Fruit fly (Drosophila melanogaster) whole organism, embryonic: ENCODE measurements around the gene sima.
A peak's percentile ranks its signal among the peaks of the same experiment; 100 is the strongest.

ENCODE experiments used
- Asciz ChIP-seq: fragments of 200-800 bp; sonication (Bioruptor generic); optimal IDR thresholded peaks from 2 replicates; lab custom pipeline; 2017; ENCODE audit warnings: missing biosample characterization, mild to moderate bottlenecking, missing genetic modification characterization, missing genetic modification reagents
- CG10147 ChIP-seq: fragments of 200-800 bp; sonication (Bioruptor generic); optimal IDR thresholded peaks from 2 replicates; lab custom pipeline; 2019; ENCODE audit warnings: missing biosample characterization, mild to moderate bottlenecking, missing genetic modification characterization, moderate library complexity
- CG13287 ChIP-seq: fragments of 200-800 bp; sonication (Bioruptor generic); IDR thresholded peaks from 2 replicates; pipeline ENCODE4 v1.3.6; 2022; ENCODE audit warnings: missing biosample characterization, missing genetic modification characterization; ENCODE audit not compliant: partially characterized antibody
- CG16779 ChIP-seq: fragments of 200-800 bp; sonication (Bioruptor generic); IDR thresholded peaks from 2 replicates; pipeline ENCODE4 v1.3.6; 2022; ENCODE audit warnings: missing biosample characterization, missing genetic modification characterization
- CG17612 ChIP-seq: fragments of 200-800 bp; sonication (Bioruptor generic); IDR thresholded peaks from 2 replicates; pipeline ENCODE4 v1.3.6; 2022; ENCODE audit warnings: missing biosample characterization, missing genetic modification characterization
- CG18011 ChIP-seq: fragments of 200-800 bp; sonication (Bioruptor generic); optimal IDR thresholded peaks from 2 replicates; lab custom pipeline; 2017; ENCODE audit warnings: missing biosample characterization, missing genetic modification characterization, mild to moderate bottlenecking, moderate library complexity, missing genotype
- CG30020 ChIP-seq: fragments of 200-800 bp; optimal IDR thresholded peaks from 2 replicates; lab custom pipeline; 2019; ENCODE audit warnings: missing biosample characterization, mild to moderate bottlenecking, missing genetic modification characterization, moderate library complexity
- CG31365 ChIP-seq: fragments of 200-800 bp; sonication (Bioruptor generic); optimal IDR thresholded peaks from 2 replicates; lab custom pipeline; 2018; ENCODE audit warnings: missing biosample characterization, mild to moderate bottlenecking, missing genetic modification characterization
- CG3847 ChIP-seq: fragments of 200-800 bp; sonication (Bioruptor generic); IDR thresholded peaks from 2 replicates; pipeline ENCODE4 v1.3.6; 2022; ENCODE audit warnings: missing biosample characterization, missing genetic modification characterization
- CG4328 ChIP-seq: fragments of 200-800 bp; sonication (Bioruptor generic); optimal IDR thresholded peaks from 3 replicates; lab custom pipeline; 2017; ENCODE audit warnings: missing biosample characterization, missing genetic modification reagents, missing genetic modification characterization
- CG5245 ChIP-seq: fragments of 200-800 bp; sonication (Bioruptor generic); optimal IDR thresholded peaks from 3 replicates; lab custom pipeline; 2016; ENCODE audit warnings: missing biosample characterization, missing genetic modification characterization
- CG7556 ChIP-seq: fragments of 200-800 bp; sonication (Bioruptor generic); optimal IDR thresholded peaks from 2 replicates; lab custom pipeline; 2017; ENCODE audit warnings: missing biosample characterization, mild to moderate bottlenecking, missing genetic modification characterization
- CG7839 ChIP-seq: fragments of 200-800 bp; sonication (Bioruptor generic); optimal IDR thresholded peaks from 3 replicates; lab custom pipeline; 2018; ENCODE audit warnings: missing biosample characterization, mild to moderate bottlenecking, missing genetic modification characterization, moderate library complexity
- CG7963 ChIP-seq: fragments of 200-800 bp; sonication (Bioruptor generic); IDR thresholded peaks from 3 replicates; pipeline ENCODE4 v1.3.6; 2022; ENCODE audit warnings: missing biosample characterization, missing genetic modification characterization; ENCODE audit not compliant: partially characterized antibody
- CG9876 ChIP-seq: fragments of 200-800 bp; sonication (Bioruptor generic); optimal IDR thresholded peaks from 2 replicates; lab custom pipeline; 2016; ENCODE audit warnings: missing biosample characterization, missing genetic modification characterization
- CG9932 ChIP-seq: fragments of 200-800 bp; sonication (Bioruptor generic); IDR thresholded peaks from 2 replicates; pipeline ENCODE4 v1.3.6; 2022; ENCODE audit warnings: missing biosample characterization, missing genetic modification characterization
- Chrac-16 ChIP-seq: fragments of 200-800 bp; sonication (Bioruptor generic); optimal IDR thresholded peaks from 3 replicates; lab custom pipeline; 2016; ENCODE audit warnings: missing biosample characterization, missing genetic modification characterization
- Dek ChIP-seq: fragments of 200-800 bp; sonication (Bioruptor generic); optimal IDR thresholded peaks from 3 replicates; lab custom pipeline; 2019; ENCODE audit warnings: missing biosample characterization, mild to moderate bottlenecking, missing genetic modification characterization, moderate library complexity
- Fer2 ChIP-seq: fragments of 200-800 bp; sonication (Bioruptor generic); optimal IDR thresholded peaks from 2 replicates; lab custom pipeline; 2018; ENCODE audit warnings: missing biosample characterization, mild to moderate bottlenecking, missing genetic modification characterization, moderate library complexity
- H15 ChIP-seq: fragments of 200-800 bp; sonication (Bioruptor generic); IDR thresholded peaks from 3 replicates; pipeline ENCODE4 v1.3.6; 2022; ENCODE audit warnings: missing biosample characterization, missing genetic modification characterization
- NFAT ChIP-seq: fragments of 200-800 bp; sonication (Bioruptor generic); IDR thresholded peaks from 2 replicates; pipeline ENCODE4 v1.3.6; 2022; ENCODE audit warnings: missing biosample characterization, missing genetic modification characterization
- Neu2 ChIP-seq: fragments of 200-800 bp; sonication (Bioruptor generic); optimal IDR thresholded peaks from 3 replicates; lab custom pipeline; 2016; ENCODE audit warnings: missing biosample characterization, missing genetic modification characterization, borderline replicate concordance
- Oli ChIP-seq: fragments of 200-800 bp; sonication (Bioruptor generic); optimal IDR thresholded peaks from 2 replicates; lab custom pipeline; 2018; ENCODE audit warnings: missing biosample characterization, mild to moderate bottlenecking, missing genetic modification characterization, moderate library complexity
- Ptx1 ChIP-seq: fragments of 200-800 bp; sonication (Bioruptor generic); IDR thresholded peaks from 2 replicates; pipeline ENCODE4 v1.3.6; 2022; ENCODE audit warnings: missing biosample characterization, missing genetic modification characterization
- Ravus ChIP-seq: fragments of 200-800 bp; sonication (Bioruptor generic); IDR thresholded peaks from 2 replicates; pipeline ENCODE4 v1.3.6; 2022; ENCODE audit warnings: missing biosample characterization, missing genetic modification characterization
- Rx ChIP-seq: fragments of 200-800 bp; sonication (Bioruptor generic); IDR thresholded peaks from 2 replicates; pipeline ENCODE4 v1.3.6; 2022; ENCODE audit warnings: missing biosample characterization, missing genetic modification characterization
- Sox100B ChIP-seq: fragments of 200-800 bp; sonication (Bioruptor generic); optimal IDR thresholded peaks from 3 replicates; lab custom pipeline; 2018; ENCODE audit warnings: missing biosample characterization, mild to moderate bottlenecking, missing genetic modification characterization
- bab2 ChIP-seq: fragments of 200-800 bp; sonication (Bioruptor generic); optimal IDR thresholded peaks from 2 replicates; lab custom pipeline; 2016; ENCODE audit warnings: missing biosample characterization, missing genetic modification characterization
- bigmax ChIP-seq: fragments of 200-800 bp; sonication (Bioruptor generic); optimal IDR thresholded peaks from 2 replicates; lab custom pipeline; 2018; ENCODE audit warnings: missing biosample characterization, mild to moderate bottlenecking, missing genetic modification characterization
- btn ChIP-seq: fragments of 200-800 bp; sonication (Bioruptor generic); optimal IDR thresholded peaks from 2 replicates; lab custom pipeline; 2016; ENCODE audit warnings: missing biosample characterization, missing genetic modification characterization
- chn ChIP-seq: fragments of 200-800 bp; sonication (Bioruptor generic); optimal IDR thresholded peaks from 2 replicates; lab custom pipeline; 2016; ENCODE audit warnings: missing biosample characterization, missing genetic modification characterization
- da ChIP-seq: fragments of 200-800 bp; sonication (Bioruptor generic); optimal IDR thresholded peaks from 2 replicates; lab custom pipeline; 2016; ENCODE audit warnings: missing biosample characterization, missing genetic modification characterization
- dati ChIP-seq: fragments of 200-800 bp; sonication (Bioruptor generic); IDR thresholded peaks from 2 replicates; pipeline ENCODE4 v1.3.6; 2022; ENCODE audit warnings: missing biosample characterization, missing genetic modification characterization
- esg ChIP-seq: fragments of 200-800 bp; sonication (Bioruptor generic); conservative IDR thresholded peaks from 2 replicates; pipeline ENCODE4 v1.3.6; 2022; ENCODE audit warnings: missing biosample characterization, missing genetic modification characterization
- gro ChIP-seq: fragments of 200-800 bp; sonication (Bioruptor generic); optimal IDR thresholded peaks from 2 replicates; lab custom pipeline; 2016; ENCODE audit warnings: missing biosample characterization, missing genetic modification characterization
- ind ChIP-seq: fragments of 200-800 bp; sonication (Bioruptor generic); optimal IDR thresholded peaks from 3 replicates; lab custom pipeline; 2016; ENCODE audit warnings: missing biosample characterization, missing genetic modification characterization
- mld ChIP-seq: fragments of 200-800 bp; sonication (Bioruptor generic); IDR thresholded peaks from 3 replicates; pipeline ENCODE4 v1.3.6; 2022; ENCODE audit warnings: missing biosample characterization, missing genetic modification characterization; ENCODE audit not compliant: partially characterized antibody
- nerfin-1 ChIP-seq: fragments of 200-800 bp; sonication (Bioruptor generic); optimal IDR thresholded peaks from 3 replicates; lab custom pipeline; 2019; ENCODE audit warnings: missing biosample characterization, mild to moderate bottlenecking, missing genetic modification characterization, moderate library complexity
- nerfin-2 ChIP-seq: fragments of 200-800 bp; sonication (Bioruptor generic); IDR thresholded peaks from 2 replicates; pipeline ENCODE4 v1.3.6; 2022; ENCODE audit warnings: missing biosample characterization, missing genetic modification characterization; ENCODE audit not compliant: partially characterized antibody
- nom ChIP-seq: fragments of 200-800 bp; sonication (Bioruptor generic); optimal IDR thresholded peaks from 2 replicates; lab custom pipeline; 2017; ENCODE audit warnings: missing biosample characterization, missing genetic modification characterization, mild to moderate bottlenecking, moderate library complexity, missing genetic modification reagents
- org-1 ChIP-seq: fragments of 200-800 bp; sonication (Bioruptor generic); optimal IDR thresholded peaks from 2 replicates; lab custom pipeline; 2017; ENCODE audit warnings: missing biosample characterization, missing genetic modification characterization
- pb ChIP-seq: fragments of 200-800 bp; sonication (Bioruptor generic); optimal IDR thresholded peaks from 3 replicates; lab custom pipeline; 2016; ENCODE audit warnings: missing biosample characterization, missing genetic modification characterization
- pnt ChIP-seq: fragments of 200-800 bp; sonication (Bioruptor generic); optimal IDR thresholded peaks from 3 replicates; lab custom pipeline; 2016; ENCODE audit warnings: missing biosample characterization, missing genetic modification characterization
- salm ChIP-seq: fragments of 200-800 bp; sonication (Bioruptor generic); optimal IDR thresholded peaks from 2 replicates; lab custom pipeline; 2018; ENCODE audit warnings: missing biosample characterization, mild to moderate bottlenecking, missing genetic modification characterization
- scrt ChIP-seq: fragments of 200-800 bp; sonication (Bioruptor generic); optimal IDR thresholded peaks from 2 replicates; lab custom pipeline; 2018; ENCODE audit warnings: missing biosample characterization, mild to moderate bottlenecking, missing genetic modification characterization, moderate library complexity
- sens-2 ChIP-seq: fragments of 200-800 bp; sonication (Bioruptor generic); IDR thresholded peaks from 2 replicates; pipeline ENCODE4 v1.3.6; 2022; ENCODE audit warnings: missing biosample characterization, missing genetic modification characterization
- shn ChIP-seq: fragments of 200-800 bp; sonication (Bioruptor generic); optimal IDR thresholded peaks from 3 replicates; lab custom pipeline; 2016; ENCODE audit warnings: missing biosample characterization, missing genetic modification characterization
- so ChIP-seq: fragments of 200-800 bp; sonication (Bioruptor generic); IDR thresholded peaks from 3 replicates; pipeline ENCODE4 v1.3.6; 2022; ENCODE audit warnings: missing biosample characterization, missing genetic modification characterization
- ssp ChIP-seq: fragments of 200-800 bp; sonication (Bioruptor generic); IDR thresholded peaks from 2 replicates; pipeline ENCODE4 v1.3.6; 2022; ENCODE audit warnings: missing biosample characterization, missing genetic modification characterization
- wek ChIP-seq: fragments of 200-800 bp; sonication (Bioruptor generic); optimal IDR thresholded peaks from 3 replicates; lab custom pipeline; 2018; ENCODE audit warnings: missing biosample characterization, mild to moderate bottlenecking, missing genetic modification characterization, moderate library complexity

The sima gene

dm6 chr3R:30052455-30053046, 5.6 kb upstream of the sima start, which contains the start of gene Jasper (continued):
- peak; percentile 21 for TF ChIP-seq CG30020 (tag; lab: Kevin White, UChicago)
- no peak for TF ChIP-seq H15 (GFP tag; lab: Robert Waterston, UW)
- TF ChIP-seq Sox100B = no peak
- TF ChIP-seq pnt (GFP tag; lab: Kevin White, UChicago) = no peak
- TF ChIP-seq ssp (GFP tag; lab: Robert Waterston, UW) = no peak
- TF ChIP-seq ind (GFP tag; lab: Kevin White, UChicago) = no peak
- no peak for TF ChIP-seq bigmax (GFP tag; lab: Kevin White, UChicago)
- no peak for TF ChIP-seq CG10147 (GFP tag; lab: Kevin White, UChicago)
- peak; percentile 29 for TF ChIP-seq nerfin-1 (tag; lab: Kevin White, UChicago)
- TF ChIP-seq Dek (tag; lab: Kevin White, UChicago) = peak; percentile 37
- TF ChIP-seq Fer2 (tag; lab: Kevin White, UChicago) = no peak
- TF ChIP-seq Rx (GFP tag; lab: Robert Waterston, UW) = no peak
- TF ChIP-seq CG3847 (GFP tag; lab: Robert Waterston, UW) = peak; percentile 37; the same call in 1 of the 2 replicates
- TF ChIP-seq CG13287 (GFP tag; lab: Robert Waterston, UW) = peak; percentile 50; the same call in 1 of the 2 replicates
- no peak for TF ChIP-seq CG7963 (GFP tag; lab: Robert Waterston, UW)
- TF ChIP-seq Oli = no peak
- TF ChIP-seq CG4328 = no peak
- no peak for TF ChIP-seq CG18011
- TF ChIP-seq so = no peak
- peak; percentile 39 for TF ChIP-seq gro (GFP tag; lab: Kevin White, UChicago)
- no peak for TF ChIP-seq scrt (GFP tag; lab: Kevin White, UChicago)
- no peak for TF ChIP-seq salm (tag; lab: Kevin White, UChicago)
- TF ChIP-seq CG7839 (tag; lab: Kevin White, UChicago) = no peak
- TF ChIP-seq Chrac-16 = no peak
- no peak for TF ChIP-seq CG9876
- TF ChIP-seq pb (GFP tag; lab: Kevin White, UChicago) = no peak
- no peak for TF ChIP-seq esg (GFP tag; lab: Robert Waterston, UW)
- no peak for TF ChIP-seq org-1 (GFP tag; lab: Kevin White, UChicago)
- no peak for TF ChIP-seq NFAT (GFP tag; lab: Robert Waterston, UW)
- no peak for TF ChIP-seq CG16779 (GFP tag; lab: Robert Waterston, UW)
- TF ChIP-seq shn (GFP tag; lab: Kevin White, UChicago) = no peak
- TF ChIP-seq btn = no peak
- no peak for TF ChIP-seq Ravus (GFP tag; lab: Robert Waterston, UW)
- TF ChIP-seq Ptx1 (GFP tag; lab: Robert Waterston, UW) = no peak
- TF ChIP-seq mld (GFP tag; lab: Robert Waterston, UW) = no peak
- no peak for TF ChIP-seq bab2 (GFP tag; lab: Kevin White, UChicago)
- TF ChIP-seq CG5245 (GFP tag; lab: Kevin White, UChicago) = no peak
- no peak for TF ChIP-seq CG7556 (GFP tag; lab: Kevin White, UChicago)
- no peak for TF ChIP-seq sens-2 (GFP tag; lab: Robert Waterston, UW)
- no peak for TF ChIP-seq wek (GFP tag; lab: Kevin White, UChicago)
- TF ChIP-seq chn (GFP tag; lab: Kevin White, UChicago) = no peak
- no peak for TF ChIP-seq da (GFP tag; lab: Kevin White, UChicago)
- TF ChIP-seq nom (GFP tag; lab: Kevin White, UChicago) = peak; percentile 43
- no peak for TF ChIP-seq Asciz (GFP tag; lab: Kevin White, UChicago)
- no peak for TF ChIP-seq Neu2
- no peak for TF ChIP-seq nerfin-2
- TF ChIP-seq CG17612 (GFP tag; lab: Robert Waterston, UW) = no peak; the same call in 1 of the 2 replicates
- TF ChIP-seq dati = no peak
- no peak for TF ChIP-seq CG31365 (tag; lab: Kevin White, UChicago)
- TF ChIP-seq CG9932 = peak; percentile 45; the same call in 1 of the 2 replicates
